Worm (Caenorhabditis elegans) whole organism, mixed stage, embryonic: ENCODE data around the gene F10G2.10.
A peak's percentile ranks its signal among the peaks of the same experiment; 100 is the strongest.

Source experiments
- blmp-1 ChIP-seq: fragments of 150-350 bp; optimal IDR thresholded peaks from 2 replicates; lab custom pipeline; 2014; ENCODE audit warnings: missing biosample characterization, missing genetic modification characterization
- drap-1 ChIP-seq: fragments of 200-800 bp; sonication (Bioruptor generic); optimal IDR thresholded peaks from 3 replicates; lab custom pipeline; 2018; ENCODE audit warnings: mild to moderate bottlenecking, missing genetic modification characterization, missing compliant biosample characterization
- elt-3 ChIP-seq: fragments of 150-350 bp; optimal IDR thresholded peaks from 2 replicates; lab custom pipeline; 2014; ENCODE audit warnings: missing biosample characterization, missing genetic modification characterization
- hlh-1 ChIP-seq: fragments of 150-350 bp; optimal IDR thresholded peaks from 2 replicates; lab custom pipeline; 2014; ENCODE audit warnings: missing biosample characterization, missing genetic modification reagents, missing genetic modification characterization
- mab-5 ChIP-seq: fragments of 150-350 bp; optimal IDR thresholded peaks from 2 replicates; lab custom pipeline; 2014; ENCODE audit warnings: missing biosample characterization, missing genetic modification characterization
- mep-1 ChIP-seq: fragments of 150-350 bp; optimal IDR thresholded peaks from 2 replicates; lab custom pipeline; 2017; ENCODE audit warnings: missing biosample characterization, missing genetic modification reagents, missing genetic modification characterization, inconsistent platforms
- mls-2 ChIP-seq: sonication (generic microtip); optimal IDR thresholded peaks from 2 replicates; lab custom pipeline; 2016; ENCODE audit warnings: mild to moderate bottlenecking, missing genetic modification characterization, moderate library complexity, missing compliant biosample characterization
- nhr-76 ChIP-seq: sonication (generic microtip); optimal IDR thresholded peaks from 2 replicates; lab custom pipeline; 2017; ENCODE audit warnings: missing biosample characterization, missing genetic modification characterization
- sem-2 ChIP-seq: fragments of 200-800 bp; sonication (Bioruptor generic); optimal IDR thresholded peaks from 2 replicates; lab custom pipeline; 2018; ENCODE audit warnings: mild to moderate bottlenecking, missing genetic modification characterization, missing compliant biosample characterization
- sptf-1 ChIP-seq: sonication (generic microtip); optimal IDR thresholded peaks from 2 replicates; lab custom pipeline; 2017; ENCODE audit warnings: mild to moderate bottlenecking, missing genetic modification characterization, moderate library complexity, missing compliant biosample characterization
- unc-62 ChIP-seq: fragments of 150-350 bp; optimal IDR thresholded peaks from 2 replicates; lab custom pipeline; 2014; ENCODE audit warnings: missing biosample characterization, missing genetic modification reagents, missing genetic modification characterization
- ztf-11 ChIP-seq: fragments of 150-350 bp; optimal IDR thresholded peaks from 2 replicates; lab custom pipeline; 2014; ENCODE audit warnings: missing biosample characterization, missing genetic modification characterization

- TF ChIP-seq mab-5 (no peak), nhr-76 (tag; lab: Kevin White, UChicago) (no peak), mls-2 (tag; lab: Kevin White, UChicago) (no peak), sem-2 (no peak), blmp-1 (no peak), hlh-1 (tag; lab: Kevin White, UChicago) (peak; percentile 25), ztf-11 (no peak), mep-1 (no peak), elt-3 (tag; lab: Kevin White, UChicago) (no peak), drap-1 (GFP tag; lab: Kevin White, UChicago) (no peak), unc-62 (GFP tag; lab: Kevin White, UChicago) (no peak), sptf-1 (no peak)
These were observed 10.2 kb downstream of the F10G2.10 start, which contains the start of gene F10G2.1 for ce11 chrV:7332253-7332652.
